Worm (Caenorhabditis elegans): ENCODE measurements around the gene C10B5.3.

ce11 chrV:8586920-8587319 is 1.1 kb downstream of the C10B5.3 start:
- TF ChIP-seq snpc-4 (tag; optimal IDR thresholded peaks at IDR 0.05) (no peak), lin-13 (tag; optimal IDR thresholded peaks at IDR 0.05) (no peak), sptf-1 (tag; optimal IDR thresholded peaks at IDR 0.05) (no peak), unc-62 (GFP tag; optimal IDR thresholded peaks at IDR 0.05) (no peak), nhr-28 (tag; optimal IDR thresholded peaks at IDR 0.05) (no peak), mls-2 (tag; optimal IDR thresholded peaks at IDR 0.05) (no peak), pha-4 (tag; optimal IDR thresholded peaks at IDR 0.05) (no peak), nhr-237 (tag; optimal IDR thresholded peaks at IDR 0.05) (no peak), unc-39 (tag; optimal IDR thresholded peaks at IDR 0.05) (no peak), zip-8 (tag; optimal IDR thresholded peaks at IDR 0.05) (no peak), nhr-12 (tag; optimal IDR thresholded peaks at IDR 0.05) (no peak), nhr-76 (tag; optimal IDR thresholded peaks at IDR 0.05) (no peak)
